Worm (Caenorhabditis elegans): ENCODE measurements around the gene srab-20.
A peak's percentile ranks its signal among the peaks of the same experiment; 100 is the strongest.

DNA sequence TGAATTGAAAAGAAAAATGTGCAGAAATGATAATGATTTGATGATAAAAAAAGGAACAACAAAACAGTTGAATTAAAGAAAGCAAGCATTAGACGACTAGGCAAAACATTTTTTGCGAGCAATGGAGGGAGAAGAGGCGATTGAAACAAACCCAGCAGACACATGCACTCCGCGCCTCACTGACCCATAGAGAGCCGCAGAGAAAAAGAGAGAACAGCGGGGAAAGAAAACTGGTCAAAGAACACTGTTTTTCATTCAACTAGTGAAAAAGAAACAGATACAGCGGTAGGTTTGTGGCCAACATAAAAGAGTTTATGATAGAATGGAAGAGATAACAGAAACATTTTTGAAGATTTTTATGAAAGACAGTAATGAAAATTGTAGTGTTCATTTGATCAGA lies 40.5 kb upstream of the srab-20 start:
- no peak for TF ChIP-seq efl-3 (GFP tag; optimal IDR thresholded peaks at IDR 0.05)
- TF ChIP-seq unc-130 (tag; optimal IDR thresholded peaks at IDR 0.05), result no peak
- TF ChIP-seq aly-2 (tag; optimal IDR thresholded peaks at IDR 0.05), result no peak
- no peak for TF ChIP-seq nhr-237 (tag; optimal IDR thresholded peaks at IDR 0.05)
- peak; percentile 52 for TF ChIP-seq nhr-71 (tag; optimal IDR thresholded peaks at IDR 0.05)
- TF ChIP-seq lin-39 (tag; optimal IDR thresholded peaks at IDR 0.05), result no peak
- TF ChIP-seq fos-1 (tag; optimal IDR thresholded peaks at IDR 0.05), result no peak
